Worm (Caenorhabditis elegans): ENCODE results near the gene nhr-88.
"Not testable (repeated sequence)": the region's sequence is repeated elsewhere in the genome, so short reads cannot be mapped to it uniquely, and the experiment has no call there.

The nhr-88 gene

DNA sequence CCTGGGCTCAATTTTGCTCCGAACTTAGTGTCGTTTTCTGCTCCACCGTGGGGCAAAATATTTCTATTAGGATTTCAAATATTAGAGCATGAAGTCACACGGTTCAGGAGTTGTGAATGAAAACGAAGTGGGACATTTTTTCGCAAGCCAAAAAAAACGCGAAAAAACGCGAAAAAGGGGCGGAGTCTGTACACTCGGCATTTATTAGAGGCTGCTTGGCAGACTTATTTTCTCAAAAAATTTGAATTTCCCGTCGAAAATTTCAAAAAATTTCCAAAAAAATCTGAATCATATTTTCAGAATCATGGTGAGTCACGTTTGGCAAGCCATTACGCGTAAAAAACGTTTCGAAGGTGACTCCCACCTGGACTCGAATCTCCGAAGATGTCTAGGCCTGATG lies 56.0 kb downstream of the nhr-88 start, which contains the start of gene B0454.6:
TSS of gene B0454.6 (plus strand) at position 301 of the 400 bp plus-strand sequence.
- not testable (repeated sequence) for TF ChIP-seq flt-1 (GFP tag; IDR thresholded peaks at IDR 0.05); ztf-29 (GFP tag; IDR thresholded peaks at IDR 0.05); cog-1 (tag; optimal IDR thresholded peaks at IDR 0.05)

DNA sequence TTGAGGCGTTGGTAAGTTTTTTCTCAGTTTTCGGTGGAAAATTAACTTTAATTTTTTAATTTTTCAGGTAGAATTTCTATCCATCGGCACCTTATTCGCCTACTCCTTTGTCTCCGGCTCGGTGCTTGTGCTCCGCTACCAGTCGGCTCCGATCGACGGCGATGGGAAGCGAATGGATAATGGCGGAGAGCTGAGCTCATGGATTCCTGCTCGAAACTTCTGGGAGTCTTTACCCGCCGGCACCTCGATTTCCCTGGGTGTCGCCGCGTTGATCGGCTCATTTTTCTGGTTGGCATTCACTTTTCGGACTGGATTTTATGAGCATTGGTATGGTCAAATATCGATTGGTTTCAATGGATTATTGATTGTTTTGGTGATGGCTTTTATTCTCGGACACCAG lies 58.5 kb downstream of the nhr-88 start:
- TF ChIP-seq cog-1 (tag; optimal IDR thresholded peaks at IDR 0.05): no peak
- no peak for TF ChIP-seq tab-1 (GFP tag; IDR thresholded peaks at IDR 0.05)
- TF ChIP-seq ztf-29 (GFP tag; IDR thresholded peaks at IDR 0.05): no peak
- 0 out of 2 replicates have a peak, but pooled peaks have one; percentile 30 for TF ChIP-seq T22C8.4 (GFP tag; IDR thresholded peaks at IDR 0.05)
- TF ChIP-seq med-1 (GFP tag; optimal IDR thresholded peaks at IDR 0.05; ENCODE audit: insufficient read depth): no peak
- no peak for TF ChIP-seq ref-1 (GFP tag; conservative IDR thresholded peaks at IDR 0.05)

DNA sequence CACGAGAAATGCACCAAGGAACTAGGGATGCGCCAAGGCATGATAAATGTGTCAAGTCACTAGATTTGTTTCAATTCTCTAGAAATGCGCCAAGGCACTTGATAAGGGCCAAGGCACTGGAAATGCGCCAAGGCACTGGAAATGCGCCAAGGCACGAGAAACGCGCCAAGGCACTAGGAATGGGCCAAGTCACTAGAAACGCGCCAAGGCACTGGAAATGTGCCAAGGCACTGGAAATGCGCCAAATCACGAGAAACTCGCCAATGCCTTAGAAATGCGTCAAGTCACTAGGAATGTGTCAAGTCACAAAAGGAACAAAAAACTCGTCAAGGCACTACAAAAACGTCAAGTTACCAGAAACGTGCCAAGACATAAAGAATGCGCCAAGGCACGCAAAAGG lies 59.9 kb downstream of the nhr-88 start:
- TF ChIP-seq flt-1 (GFP tag; IDR thresholded peaks at IDR 0.05) (no peak), tab-1 (GFP tag; IDR thresholded peaks at IDR 0.05) (no peak), cog-1 (tag; optimal IDR thresholded peaks at IDR 0.05) (no peak), ref-1 (GFP tag; conservative IDR thresholded peaks at IDR 0.05) (no peak), ztf-23 (GFP tag; IDR thresholded peaks at IDR 0.05) (no peak), T22C8.4 (GFP tag; IDR thresholded peaks at IDR 0.05) (no peak), med-1 (GFP tag; optimal IDR thresholded peaks at IDR 0.05; ENCODE audit: insufficient read depth) (no peak)
